Fruit fly (Drosophila melanogaster): ENCODE data around the gene CG4116.
"Not testable (repeated sequence)": the region's sequence is repeated elsewhere in the genome, so short reads cannot be mapped to it uniquely, and the experiment has no call there.

DNA sequence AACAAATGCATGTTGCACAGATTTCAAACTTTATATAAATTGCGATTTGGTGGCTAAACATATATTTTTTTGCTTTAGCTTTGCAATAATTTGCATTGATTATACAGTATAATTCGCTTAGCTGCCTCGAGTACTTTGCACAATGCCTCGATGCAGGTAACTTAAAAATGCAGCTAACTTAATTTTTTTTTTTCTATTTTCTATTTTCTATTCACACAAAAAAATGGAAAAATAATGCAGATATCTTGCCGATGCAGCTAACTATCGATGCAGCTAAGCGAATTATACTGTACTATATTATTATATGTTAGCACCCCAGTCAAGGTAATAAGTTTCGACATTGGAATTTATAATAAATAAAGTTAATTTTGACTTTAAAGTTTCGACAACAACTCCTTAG is 9.4 kb downstream of the CG4116 start:
- TF ChIP-seq row, CkIIα-i1, Awh, H2.0 (GFP tag; IDR thresholded peaks at IDR 0.05): not testable (repeated sequence)
